Fruit fly (Drosophila melanogaster) whole organism, wandering third instar larva: Measurements from ENCODE around the gene CG6766.

ENCODE experiments used
- CG32264 ChIP-seq: fragments of 200-800 bp; sonication (Bioruptor generic); optimal IDR thresholded peaks from 2 replicates; lab custom pipeline; 2016; ENCODE audit warnings: missing biosample characterization, missing genetic modification characterization
- CG9705 ChIP-seq: fragments of 200-800 bp; sonication (Bioruptor generic); optimal IDR thresholded peaks from 2 replicates; lab custom pipeline; 2018; ENCODE audit warnings: missing biosample characterization, mild to moderate bottlenecking, missing genetic modification characterization
- CrebA ChIP-seq: fragments of 200-800 bp; sonication (Bioruptor generic); optimal IDR thresholded peaks from 2 replicates; lab custom pipeline; 2016; ENCODE audit warnings: missing biosample characterization, mild to moderate bottlenecking, missing genetic modification characterization, borderline replicate concordance
- Dfd ChIP-seq: fragments of >200 bp; optimal IDR thresholded peaks from 2 replicates; lab custom pipeline; 2017; ENCODE audit warnings: missing biosample characterization, missing genetic modification characterization
- Dif ChIP-seq: fragments of 200-275, 200-300 bp; sonication (Bioruptor generic); optimal IDR thresholded peaks from 2 replicates; lab custom pipeline; 2018; ENCODE audit warnings: missing biosample characterization, missing genetic modification characterization; ENCODE audit not compliant: partially characterized antibody
- GATAd ChIP-seq: sonication (Bioruptor generic); optimal IDR thresholded peaks from 2 replicates; lab custom pipeline; 2016; ENCODE audit warnings: missing biosample characterization, missing genetic modification characterization
- HLH106 ChIP-seq: fragments of 200-800 bp; optimal IDR thresholded peaks from 3 replicates; lab custom pipeline; 2019; ENCODE audit warnings: missing biosample characterization, mild to moderate bottlenecking, missing genetic modification characterization, moderate library complexity
- Hnf4 ChIP-seq: fragments of 200-800 bp; sonication (Bioruptor generic); optimal IDR thresholded peaks from 2 replicates; lab custom pipeline; 2016; ENCODE audit warnings: missing biosample characterization, mild to moderate bottlenecking, missing genetic modification characterization
- Hr78 ChIP-seq: fragments of >200 bp; optimal IDR thresholded peaks from 2 replicates; lab custom pipeline; 2017; ENCODE audit warnings: missing biosample characterization, missing genetic modification characterization
- Hr83 ChIP-seq: fragments of 200-300 bp; sonication (Bioruptor generic); optimal IDR thresholded peaks from 2 replicates; lab custom pipeline; 2016; ENCODE audit warnings: missing biosample characterization, mild to moderate bottlenecking, missing genetic modification characterization, moderate library complexity; ENCODE audit not compliant: poor library complexity, severe bottlenecking
- Jra ChIP-seq: sonication (Bioruptor generic); optimal IDR thresholded peaks from 2 replicates; lab custom pipeline; 2016; ENCODE audit warnings: missing biosample characterization, missing genetic modification characterization
- Mio ChIP-seq: sonication (Bioruptor generic); optimal IDR thresholded peaks from 2 replicates; lab custom pipeline; 2016; ENCODE audit warnings: missing biosample characterization, missing genetic modification characterization
- Myc ChIP-seq: fragments of >200 bp; optimal IDR thresholded peaks from 2 replicates; lab custom pipeline; 2017
- N ChIP-seq: fragments of >200 bp; optimal IDR thresholded peaks from 2 replicates; lab custom pipeline; 2018; ENCODE audit warnings: missing biosample characterization, missing external identifiers, missing genetic modification characterization
- OdsH ChIP-seq: fragments of 200-800 bp; sonication (Bioruptor generic); optimal IDR thresholded peaks from 2 replicates; lab custom pipeline; 2016; ENCODE audit warnings: missing biosample characterization, mild to moderate bottlenecking, missing genetic modification characterization
- Rel ChIP-seq, 2 experiments: fragments of 200-800 bp; sonication (Bioruptor generic) in 1 of 2; optimal IDR thresholded peaks; 2 replicates in 1 of 2; 3 replicates in 1 of 2; lab custom pipeline; 2016 to 2019; ENCODE audit warnings: mild to moderate bottlenecking in 2 of 2, missing biosample characterization in 2 of 2, missing genetic modification characterization in 2 of 2, moderate library complexity in 1 of 2
- Sp1 ChIP-seq: fragments of 200-800 bp; sonication (Bioruptor generic); optimal IDR thresholded peaks from 3 replicates; lab custom pipeline; 2019; ENCODE audit warnings: missing biosample characterization, mild to moderate bottlenecking, missing genetic modification characterization, moderate library complexity
- Vsx2 ChIP-seq: fragments of 200-300, 225-300 bp; sonication (Bioruptor generic); optimal IDR thresholded peaks from 2 replicates; lab custom pipeline; 2018; ENCODE audit warnings: missing biosample characterization, missing genetic modification characterization; ENCODE audit not compliant: partially characterized antibody
- br ChIP-seq: fragments of 200-800 bp; sonication (Bioruptor generic); optimal IDR thresholded peaks from 2 replicates; lab custom pipeline; 2016; ENCODE audit warnings: missing biosample characterization, missing genetic modification characterization
- dl ChIP-seq, 2 experiments: fragments of 175-275, 200-275 bp in 1 of 2; fragments of 200-275 bp in 1 of 2; sonication (Bioruptor generic); optimal IDR thresholded peaks; lab custom pipeline; 2018; ENCODE audit warnings: mild to moderate bottlenecking in 2 of 2, missing biosample characterization in 2 of 2, missing genetic modification characterization in 2 of 2, moderate library complexity in 2 of 2; ENCODE audit not compliant: partially characterized antibody in 2 of 2, insufficient read depth in 1 of 2
- dmrt93B ChIP-seq: fragments of 200-800 bp; sonication (Bioruptor generic); optimal IDR thresholded peaks from 2 replicates; lab custom pipeline; 2018; ENCODE audit warnings: missing biosample characterization, mild to moderate bottlenecking, missing genetic modification characterization
- dsf ChIP-seq: sonication (Bioruptor generic); optimal IDR thresholded peaks from 2 replicates; lab custom pipeline; 2016; ENCODE audit warnings: missing biosample characterization, missing genetic modification characterization, borderline replicate concordance
- foxo ChIP-seq, 2 experiments: fragments of 200-800 bp; sonication (Bioruptor generic); optimal IDR thresholded peaks; 2 replicates in 1 of 2; 3 replicates in 1 of 2; lab custom pipeline; 2016 to 2017; ENCODE audit warnings: missing biosample characterization in 2 of 2, missing genetic modification characterization in 2 of 2
- fru ChIP-seq: fragments of 200-800 bp; sonication (Bioruptor generic); optimal IDR thresholded peaks from 3 replicates; lab custom pipeline; 2016; ENCODE audit warnings: missing biosample characterization, mild to moderate bottlenecking, missing genetic modification characterization
- h ChIP-seq: fragments of 200-800 bp; sonication (Bioruptor generic); optimal IDR thresholded peaks from 3 replicates; lab custom pipeline; 2016; ENCODE audit warnings: missing biosample characterization, mild to moderate bottlenecking, missing genetic modification characterization
- jim ChIP-seq: fragments of 175-275, 200-325 bp; sonication (Bioruptor generic); optimal IDR thresholded peaks from 2 replicates; lab custom pipeline; 2016; ENCODE audit warnings: missing biosample characterization, mild to moderate bottlenecking, missing genetic modification characterization
- lola ChIP-seq: fragments of >200 bp; optimal IDR thresholded peaks from 2 replicates; lab custom pipeline; 2017; ENCODE audit warnings: missing biosample characterization, missing genetic modification characterization
- pan ChIP-seq: fragments of >200 bp; optimal IDR thresholded peaks from 2 replicates; lab custom pipeline; 2017
- psq ChIP-seq: fragments of 200-800 bp; sonication (Bioruptor generic); optimal IDR thresholded peaks from 3 replicates; lab custom pipeline; 2017; ENCODE audit warnings: missing biosample characterization, mild to moderate bottlenecking, missing genetic modification characterization, moderate library complexity
- rgr ChIP-seq: fragments of 200-800 bp; sonication (Bioruptor generic); optimal IDR thresholded peaks from 3 replicates; lab custom pipeline; 2016; ENCODE audit warnings: missing biosample characterization, mild to moderate bottlenecking, missing genetic modification characterization
- sv ChIP-seq: fragments of 200-800 bp; sonication (Bioruptor generic); optimal IDR thresholded peaks from 3 replicates; lab custom pipeline; 2016; ENCODE audit warnings: missing biosample characterization, missing genetic modification characterization
- tai ChIP-seq: sonication (Bioruptor generic); optimal IDR thresholded peaks from 2 replicates; lab custom pipeline; 2016; ENCODE audit warnings: missing biosample characterization, missing genetic modification characterization
- usp ChIP-seq: fragments of >200 bp; optimal IDR thresholded peaks from 2 replicates; lab custom pipeline; 2017; ENCODE audit warnings: missing biosample characterization, missing genetic modification characterization
- woc ChIP-seq: sonication (Bioruptor generic); optimal IDR thresholded peaks from 2 replicates; lab custom pipeline; 2016; ENCODE audit warnings: missing biosample characterization, mild to moderate bottlenecking, missing genetic modification characterization

Gene CG6766

DNA sequence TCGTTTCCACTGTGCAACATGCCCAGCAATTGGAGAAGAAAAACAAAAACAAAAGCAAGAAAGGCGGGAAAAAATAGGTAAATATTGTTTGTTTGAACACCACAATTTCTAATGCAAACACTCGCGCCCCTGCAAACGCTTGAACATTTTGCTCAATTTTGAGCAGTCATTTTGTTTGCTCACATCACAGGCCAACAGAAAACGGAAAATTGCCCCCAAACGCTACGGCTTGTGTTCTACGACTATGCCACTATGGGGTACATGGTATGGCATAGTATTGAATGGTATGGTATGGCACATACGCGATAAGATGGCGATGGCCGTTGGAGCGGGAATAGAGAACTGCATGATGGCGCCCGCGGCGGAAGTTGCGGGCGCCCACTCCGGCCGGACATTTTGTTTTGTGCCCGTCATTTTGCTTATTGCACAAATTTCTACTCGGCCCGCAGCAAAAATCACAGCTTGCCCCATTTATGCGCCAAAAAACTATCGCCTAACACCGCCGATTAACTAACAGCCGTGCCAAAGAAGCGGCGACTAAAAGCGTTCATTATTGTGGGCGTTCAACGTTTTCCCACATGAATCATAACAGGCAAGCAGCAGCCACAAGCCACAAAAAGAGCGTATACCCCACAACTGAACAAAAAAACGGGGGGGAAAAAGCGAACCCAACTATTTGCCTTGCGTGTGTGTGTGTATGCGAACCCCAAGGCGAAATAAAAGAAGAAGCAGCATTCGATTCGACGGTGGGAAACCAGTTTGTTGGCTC, 36.1 kb downstream of the CG6766 start:
- no peak for TF ChIP-seq br (GFP tag; lab: Kevin White, UChicago)
- TF ChIP-seq foxo (GFP tag; optimal IDR thresholded peaks at IDR 0.05; lab: Kevin White, UChicago): peak in 1 of 2 experiments; percentile 22
- TF ChIP-seq pan (lab: Kevin White, UChicago): no peak
- no peak for TF ChIP-seq fru (GFP tag; lab: Kevin White, UChicago)
- TF ChIP-seq sv (GFP tag; lab: Kevin White, UChicago): peak; percentile 28
- peak in 1 of 2 experiments; percentile 31 for TF ChIP-seq dl (GFP tag; optimal IDR thresholded peaks at IDR 0.05; lab: Kevin White, UChicago; ENCODE audit: insufficient read depth in 1 of 2, partially characterized antibody in 2 of 2)
- no peak for TF ChIP-seq Hr78
- TF ChIP-seq rgr (GFP tag; lab: Kevin White, UChicago): peak; percentile 11
- peak; percentile 44 for TF ChIP-seq OdsH
- TF ChIP-seq Hnf4 (GFP tag; lab: Kevin White, UChicago): no peak
- no peak for TF ChIP-seq lola (GFP tag; lab: Kevin White, UChicago)
- TF ChIP-seq CG9705 (GFP tag; lab: Kevin White, UChicago): no peak
- no peak for TF ChIP-seq dsf (GFP tag; lab: Kevin White, UChicago)

DNA sequence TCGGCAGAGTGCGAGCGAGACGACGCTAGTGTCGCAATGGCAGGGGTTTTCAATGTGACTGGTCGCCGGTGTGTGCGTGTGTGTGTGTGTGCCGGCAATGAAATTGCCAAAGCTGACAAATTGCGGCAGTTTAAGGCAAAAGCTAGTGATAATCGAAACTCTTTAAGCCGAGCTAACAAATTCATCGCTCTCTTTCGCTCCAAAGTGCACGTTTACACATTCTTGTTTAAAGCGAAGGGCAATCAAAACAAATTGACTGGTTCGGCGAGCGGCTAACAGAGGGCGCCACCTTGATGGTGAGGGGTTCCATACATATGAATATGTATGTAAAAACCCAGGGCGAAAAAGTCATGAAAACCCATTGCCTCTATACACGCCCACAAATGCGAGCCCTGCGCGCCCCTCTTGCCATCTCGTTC, 36.7 kb downstream of the CG6766 start:
- TF ChIP-seq dl (GFP tag; optimal IDR thresholded peaks at IDR 0.05; lab: Kevin White, UChicago; ENCODE audit: insufficient read depth in 1 of 2, partially characterized antibody in 2 of 2): no peak
- no peak for TF ChIP-seq Hr78
- no peak for TF ChIP-seq Vsx2 (GFP tag; lab: Kevin White, UChicago)
- TF ChIP-seq Sp1 (GFP tag; lab: Kevin White, UChicago): no peak
- peak; percentile 22 for TF ChIP-seq Hr83
- no peak for TF ChIP-seq CG9705 (GFP tag; lab: Kevin White, UChicago)
- TF ChIP-seq Dif (GFP tag; lab: Kevin White, UChicago): no peak
- no peak for TF ChIP-seq N (GFP tag; lab: Kevin White, UChicago)
- no peak for TF ChIP-seq Mio
- TF ChIP-seq foxo (GFP tag; optimal IDR thresholded peaks at IDR 0.05; lab: Kevin White, UChicago): peak in 1 of 2 experiments; percentile 32
- TF ChIP-seq OdsH: no peak
- peak; percentile 1 for TF ChIP-seq lola (GFP tag; lab: Kevin White, UChicago)
- no peak for TF ChIP-seq h
- no peak for TF ChIP-seq GATAd (GFP tag; lab: Kevin White, UChicago)

DNA sequence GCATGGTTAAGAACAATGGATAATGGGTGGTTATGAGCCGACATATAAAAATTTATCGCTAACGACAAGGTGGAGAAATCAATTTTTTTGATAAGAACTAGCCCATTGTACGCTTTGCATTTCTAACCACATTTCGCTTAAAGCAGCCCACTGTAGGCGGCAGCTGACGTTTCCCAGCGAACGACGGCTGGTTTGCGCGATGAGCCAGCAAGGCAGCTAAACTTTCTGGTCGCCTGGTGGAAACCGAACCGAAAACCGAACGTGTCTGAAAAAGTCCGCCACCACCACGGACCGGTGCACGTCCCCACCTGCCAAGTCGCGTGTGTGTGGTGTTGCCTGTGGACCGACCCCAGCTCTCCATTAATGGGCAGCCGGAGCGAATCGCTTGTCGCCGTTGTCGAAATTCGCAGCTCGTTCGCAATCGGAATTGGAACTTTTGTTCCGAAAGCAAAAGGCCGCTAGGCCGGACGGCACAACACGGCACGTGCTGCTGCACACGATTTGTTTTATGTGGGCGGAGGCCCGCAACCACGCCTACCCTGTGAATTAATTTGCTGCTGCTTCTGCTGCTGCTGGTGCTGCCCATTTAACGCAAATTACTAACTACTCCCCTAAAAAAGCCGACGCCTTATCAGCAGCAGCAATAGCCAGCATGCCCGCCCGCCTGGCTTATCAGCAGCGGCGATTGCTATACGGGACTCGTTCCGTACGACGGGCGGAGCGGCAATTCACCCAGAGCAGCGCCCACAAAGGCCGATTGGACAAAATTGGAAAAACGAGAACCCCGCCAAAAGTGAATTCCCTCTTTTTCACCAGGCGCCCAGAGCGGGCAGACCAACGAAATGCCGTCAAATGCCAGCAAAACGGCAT, 37.3 kb downstream of the CG6766 start:
- TF ChIP-seq OdsH (peak; percentile 1), woc (GFP tag; lab: Kevin White, UChicago) (peak; percentile 84), Sp1 (GFP tag; lab: Kevin White, UChicago) (peak; percentile 20), Hnf4 (GFP tag; lab: Kevin White, UChicago) (peak; percentile 8), Jra (GFP tag; lab: Kevin White, UChicago) (peak; percentile 40), Dfd (GFP tag; lab: Kevin White, UChicago) (peak; percentile 8), Vsx2 (GFP tag; lab: Kevin White, UChicago) (no peak), dl (GFP tag; optimal IDR thresholded peaks at IDR 0.05; lab: Kevin White, UChicago; ENCODE audit: insufficient read depth in 1 of 2, partially characterized antibody in 2 of 2) (peak; percentile 64 to 90), HLH106 (peak; percentile 49), CrebA (no peak), jim (no peak), sv (GFP tag; lab: Kevin White, UChicago) (no peak), tai (GFP tag; lab: Kevin White, UChicago) (no peak), rgr (GFP tag; lab: Kevin White, UChicago) (peak; percentile 2), fru (GFP tag; lab: Kevin White, UChicago) (peak; percentile 5), psq (peak; percentile 0), Hr83 (peak; percentile 50), Myc (lab: Kevin White, UChicago) (no peak), CG32264 (GFP tag; lab: Kevin White, UChicago) (no peak), h (peak; percentile 88), GATAd (GFP tag; lab: Kevin White, UChicago) (no peak), foxo (GFP tag; optimal IDR thresholded peaks at IDR 0.05; lab: Kevin White, UChicago) (peak in 1 of 2 experiments; percentile 46), Rel (GFP tag; optimal IDR thresholded peaks at IDR 0.05; lab: Kevin White, UChicago) (no peak), Rel (tag; optimal IDR thresholded peaks at IDR 0.05; lab: Kevin White, UChicago) (peak; percentile 99), usp (GFP tag; lab: Kevin White, UChicago) (no peak), br (GFP tag; lab: Kevin White, UChicago) (peak; percentile 63), dmrt93B (GFP tag; lab: Kevin White, UChicago) (no peak)
